Worm (Caenorhabditis elegans): ENCODE results near the gene mab-5.
A peak's percentile ranks its signal among the peaks of the same experiment; 100 is the strongest.

The mab-5 gene

ce11 chrIII:7736806-7737205, 46.4 kb downstream of the mab-5 start (continued):
- TF ChIP-seq lin-1 (GFP tag; IDR thresholded peaks at IDR 0.05) = no peak; the same call in 1 of the 2 replicates
- TF ChIP-seq T26A8.4 (GFP tag; IDR thresholded peaks at IDR 0.05) = no peak; the same call in 1 of the 2 replicates
- TF ChIP-seq Y75B8A.6 (GFP tag; IDR thresholded peaks at IDR 0.05) = no peak

- TF ChIP-seq duxl-1 (tag; optimal IDR thresholded peaks at IDR 0.05; ENCODE audit: poor library complexity) = peak; percentile 39
- TF ChIP-seq unc-62 (GFP tag; optimal IDR thresholded peaks at IDR 0.05 in 1 of 2) = peak in 1 of 2 experiments; percentile 67
- TF ChIP-seq unc-62 (tag; optimal IDR thresholded peaks at IDR 0.05) = no peak
- TF ChIP-seq saeg-2 (GFP tag; IDR thresholded peaks at IDR 0.05) = no peak
- peak; percentile 76 for TF ChIP-seq aha-1 (tag)
- TF ChIP-seq Y75B8A.6 (GFP tag; IDR thresholded peaks at IDR 0.05) = 0 out of 2 replicates have a peak, but pooled peaks have one; percentile 18
- TF ChIP-seq arid-1 (GFP tag; conservative IDR thresholded peaks at IDR 0.05) = no peak
Measured at ce11 chrIII:7736003-7736402, 47.3 kb downstream of the mab-5 start.

ce11 chrIII:7734105-7734504, 49.1 kb downstream of the mab-5 start:
- no peak for TF ChIP-seq F44E2.7 (GFP tag; IDR thresholded peaks at IDR 0.05)
- TF ChIP-seq duxl-1 (tag; optimal IDR thresholded peaks at IDR 0.05; ENCODE audit: poor library complexity) = peak; percentile 26
- TF ChIP-seq unc-62 (GFP tag; optimal IDR thresholded peaks at IDR 0.05 in 1 of 2) = peak in 1 of 2 experiments; percentile 63
- no peak for TF ChIP-seq unc-62 (tag; optimal IDR thresholded peaks at IDR 0.05)
- TF ChIP-seq mes-2 (tag; optimal IDR thresholded peaks at IDR 0.05; ENCODE audit: poor library complexity, severe bottlenecking) = peak; percentile 21
- 0 out of 2 replicates have a peak, but pooled peaks have one; percentile 22 for TF ChIP-seq egl-43 (GFP tag; IDR thresholded peaks at IDR 0.05)

- TF ChIP-seq zip-2 (tag; optimal IDR thresholded peaks at IDR 0.05) (no peak), mxl-2 (GFP tag; conservative IDR thresholded peaks at IDR 0.05) (no peak), ctbp-1 (GFP tag; IDR thresholded peaks at IDR 0.05) (no peak), nhr-10 (tag; optimal IDR thresholded peaks at IDR 0.05) (no peak), lsy-2 (tag; optimal IDR thresholded peaks at IDR 0.05) (no peak), lin-1 (GFP tag; IDR thresholded peaks at IDR 0.05) (0 out of 2 replicates have a peak, but pooled peaks have one; percentile 15), Y5F2A.4 (GFP tag; optimal IDR thresholded peaks at IDR 0.05) (no peak), nhr-42 (GFP tag; IDR thresholded peaks at IDR 0.05) (no peak)
Measured at ce11 chrIII:7733563-7733962, 49.7 kb downstream of the mab-5 start.

- TF ChIP-seq cey-2 (tag; optimal IDR thresholded peaks at IDR 0.05; ENCODE audit: borderline replicate concordance, insufficient read depth) = no peak
- peak; percentile 36 for TF ChIP-seq aha-1 (tag)
- TF ChIP-seq fos-1 (tag; optimal IDR thresholded peaks at IDR 0.05) = no peak
- 0 out of 2 replicates have a peak, but pooled peaks have one; percentile 21 for TF ChIP-seq egl-43 (GFP tag; IDR thresholded peaks at IDR 0.05)
Measured at ce11 chrIII:7731085-7731484, 52.2 kb downstream of the mab-5 start.

ce11 chrIII:7730331-7730730, 52.9 kb downstream of the mab-5 start:
- no peak for TF ChIP-seq zip-11 (GFP tag; IDR thresholded peaks at IDR 0.05)
- TF ChIP-seq D1046.2 (GFP tag; IDR thresholded peaks at IDR 0.05) = no peak
- peak; percentile 62 for TF ChIP-seq T20F7.1 (GFP tag; optimal IDR thresholded peaks at IDR 0.05)
- TF ChIP-seq ceh-62 (tag; optimal IDR thresholded peaks at IDR 0.05) = no peak
- peak in 1 of 2 experiments; percentile 2 for TF ChIP-seq unc-62 (GFP tag; optimal IDR thresholded peaks at IDR 0.05 in 1 of 2)
- no peak for TF ChIP-seq unc-62 (tag; optimal IDR thresholded peaks at IDR 0.05)
- TF ChIP-seq php-3 (GFP tag; IDR thresholded peaks at IDR 0.05) = peak; percentile 50
- no peak for TF ChIP-seq dmd-9 (GFP tag; IDR thresholded peaks at IDR 0.05)
- TF ChIP-seq sdz-12 (GFP tag; optimal IDR thresholded peaks at IDR 0.05) = no peak
- TF ChIP-seq mxl-3 (GFP tag; optimal IDR thresholded peaks at IDR 0.05) = peak; percentile 68
- TF ChIP-seq pqm-1 (tag; optimal IDR thresholded peaks at IDR 0.05) = peak; percentile 87
- no peak for TF ChIP-seq daf-19 (GFP tag; conservative IDR thresholded peaks at IDR 0.05)
- TF ChIP-seq hlh-11 (tag; optimal IDR thresholded peaks at IDR 0.05) = peak; percentile 74
- peak; percentile 17; the same call in 1 of the 2 replicates for TF ChIP-seq hmg-1.1 (GFP tag; IDR thresholded peaks at IDR 0.05)
- TF ChIP-seq nhr-77 (tag; optimal IDR thresholded peaks at IDR 0.05) = peak; percentile 5
- no peak for TF ChIP-seq daf-16 (GFP tag; optimal IDR thresholded peaks at IDR 0.05)
- TF ChIP-seq daf-16 (tag; optimal IDR thresholded peaks at IDR 0.05) = peak; percentile 75
- no peak for TF ChIP-seq mdt-29 (GFP tag; IDR thresholded peaks at IDR 0.05)
- peak; percentile 22 for TF ChIP-seq hlh-30 (tag; optimal IDR thresholded peaks at IDR 0.05; ENCODE audit: insufficient read depth)
- peak; percentile 30; the same call in 1 of the 2 replicates for TF ChIP-seq zfp-3 (GFP tag; conservative IDR thresholded peaks at IDR 0.05)
- TF ChIP-seq egl-27 (tag; optimal IDR thresholded peaks at IDR 0.05) = no peak
- TF ChIP-seq lsy-2 (tag; optimal IDR thresholded peaks at IDR 0.05) = peak in 1 of 2 experiments; percentile 43
- peak; percentile 44; the same call in 1 of the 2 replicates for TF ChIP-seq tra-1 (GFP tag; IDR thresholded peaks at IDR 0.05)
